Worm (Caenorhabditis elegans) whole organism, late embryonic: ENCODE results near the gene K03A11.5.

Source experiments
- C08G9.2 ChIP-seq: sonication (generic microtip); optimal IDR thresholded peaks from 2 replicates; lab custom pipeline; 2016; ENCODE audit warnings: mild to moderate bottlenecking, missing genetic modification characterization, moderate library complexity, missing compliant biosample characterization
- F13H6.1 ChIP-seq: sonication (generic microtip); optimal IDR thresholded peaks from 2 replicates; lab custom pipeline; 2016; ENCODE audit warnings: missing genetic modification characterization, missing compliant biosample characterization
- K09A11.1 ChIP-seq: sonication (generic microtip); optimal IDR thresholded peaks from 2 replicates; lab custom pipeline; 2017; ENCODE audit warnings: antibody characterized with exemption, mild to moderate bottlenecking, missing genetic modification characterization, missing compliant biosample characterization; ENCODE audit not compliant: insufficient read depth
- T23F11.4 ChIP-seq: fragments of 200-800 bp; sonication (Bioruptor generic); optimal IDR thresholded peaks from 2 replicates; lab custom pipeline; 2018; ENCODE audit warnings: mild to moderate bottlenecking, missing genetic modification characterization, missing compliant biosample characterization
- ahr-1 ChIP-seq: sonication (generic microtip); optimal IDR thresholded peaks from 2 replicates; lab custom pipeline; 2016; ENCODE audit warnings: missing genetic modification characterization, missing compliant biosample characterization
- ama-1 ChIP-seq: fragments of 150-350 bp; optimal IDR thresholded peaks from 2 replicates; lab custom pipeline; 2014
- ceh-14 ChIP-seq: sonication (generic microtip); optimal IDR thresholded peaks from 2 replicates; lab custom pipeline; 2016; ENCODE audit warnings: missing genotype, missing genetic modification characterization, missing compliant biosample characterization
- ceh-18 ChIP-seq: sonication (generic microtip); optimal IDR thresholded peaks from 2 replicates; lab custom pipeline; 2016; ENCODE audit warnings: missing genetic modification characterization, missing compliant biosample characterization
- ceh-2 ChIP-seq: sonication (generic microtip); optimal IDR thresholded peaks from 2 replicates; lab custom pipeline; 2016; ENCODE audit warnings: missing genotype, missing genetic modification characterization, missing compliant biosample characterization
- ceh-24 ChIP-seq: sonication (generic microtip); optimal IDR thresholded peaks from 2 replicates; lab custom pipeline; 2016; ENCODE audit warnings: mild to moderate bottlenecking, missing genetic modification characterization, missing compliant biosample characterization
- ceh-30 ChIP-seq: fragments of 150-350 bp; optimal IDR thresholded peaks from 2 replicates; lab custom pipeline; 2014; ENCODE audit warnings: missing biosample characterization, missing genetic modification characterization
- ceh-31 ChIP-seq: sonication (generic microtip); optimal IDR thresholded peaks from 2 replicates; lab custom pipeline; 2016; ENCODE audit warnings: missing genetic modification characterization, missing compliant biosample characterization
- ceh-45 ChIP-seq: fragments of 200-800 bp; sonication (Bioruptor generic); IDR thresholded peaks from 2 replicates; pipeline ENCODE4 v1.3.6; 2022; ENCODE audit warnings: missing genetic modification reagents, missing genetic modification characterization, missing compliant biosample characterization
- ceh-48 ChIP-seq: sonication (generic microtip); optimal IDR thresholded peaks from 2 replicates; lab custom pipeline; 2016; ENCODE audit warnings: missing genetic modification characterization, inconsistent platforms, missing compliant biosample characterization
- ceh-6 ChIP-seq: fragments of 200-800 bp; sonication (Bioruptor generic); optimal IDR thresholded peaks from 2 replicates; lab custom pipeline; 2018; ENCODE audit warnings: mild to moderate bottlenecking, missing genetic modification characterization, missing compliant biosample characterization
- ceh-9 ChIP-seq: sonication (generic microtip); optimal IDR thresholded peaks from 2 replicates; lab custom pipeline; 2016; ENCODE audit warnings: mild to moderate bottlenecking, missing genetic modification characterization, inconsistent platforms, missing compliant biosample characterization
- che-1 ChIP-seq: sonication (generic microtip); optimal IDR thresholded peaks from 2 replicates; lab custom pipeline; 2016; ENCODE audit warnings: mild to moderate bottlenecking, missing genetic modification characterization, missing compliant biosample characterization
- dve-1 ChIP-seq: sonication (generic microtip); optimal IDR thresholded peaks from 2 replicates; lab custom pipeline; 2017; ENCODE audit warnings: antibody characterized with exemption, mild to moderate bottlenecking, missing genetic modification characterization, missing compliant biosample characterization
- elt-2 ChIP-seq: sonication (generic microtip); optimal IDR thresholded peaks from 2 replicates; lab custom pipeline; 2016; ENCODE audit warnings: missing genetic modification reagents, missing genetic modification characterization, missing compliant biosample characterization
- elt-4 ChIP-seq: sonication (generic microtip); optimal IDR thresholded peaks from 2 replicates; lab custom pipeline; 2016; ENCODE audit warnings: missing genetic modification characterization, missing compliant biosample characterization
- ets-4 ChIP-seq: sonication (generic microtip); optimal IDR thresholded peaks from 2 replicates; lab custom pipeline; 2016; ENCODE audit warnings: missing genetic modification characterization, missing compliant biosample characterization
- eyg-1 ChIP-seq: sonication (generic microtip); optimal IDR thresholded peaks from 2 replicates; lab custom pipeline; 2016; ENCODE audit warnings: missing genotype, missing genetic modification characterization, missing compliant biosample characterization
- fax-1 ChIP-seq: sonication (generic microtip); optimal IDR thresholded peaks from 2 replicates; lab custom pipeline; 2016; ENCODE audit warnings: missing genotype, missing genetic modification characterization, missing compliant biosample characterization
- fkh-10 ChIP-seq: fragments of 150-350 bp; optimal IDR thresholded peaks from 2 replicates; lab custom pipeline; 2014; ENCODE audit warnings: missing biosample characterization, missing genetic modification reagents, missing genetic modification characterization
- fkh-6 ChIP-seq: sonication (generic microtip); optimal IDR thresholded peaks from 2 replicates; lab custom pipeline; 2016; ENCODE audit warnings: missing genetic modification characterization, missing compliant biosample characterization
- hlh-13 ChIP-seq: fragments of 200-800 bp; sonication (Bioruptor generic); optimal IDR thresholded peaks from 2 replicates; lab custom pipeline; 2018; ENCODE audit warnings: mild to moderate bottlenecking, missing genetic modification characterization, missing compliant biosample characterization
- hlh-15 ChIP-seq: sonication (generic microtip); optimal IDR thresholded peaks from 2 replicates; lab custom pipeline; 2016; ENCODE audit warnings: missing genetic modification characterization, missing compliant biosample characterization
- hlh-30 ChIP-seq: sonication (generic microtip); optimal IDR thresholded peaks from 2 replicates; lab custom pipeline; 2017; ENCODE audit warnings: antibody characterized with exemption, missing genetic modification characterization, missing compliant biosample characterization; ENCODE audit not compliant: insufficient read depth
- hlh-6 ChIP-seq: sonication (generic microtip); optimal IDR thresholded peaks from 2 replicates; lab custom pipeline; 2016; ENCODE audit warnings: missing genotype, missing genetic modification characterization, missing compliant biosample characterization
- hlh-8 ChIP-seq: sonication (generic microtip); optimal IDR thresholded peaks from 2 replicates; lab custom pipeline; 2016; ENCODE audit warnings: missing genotype, missing genetic modification characterization, missing compliant biosample characterization
- nfya-1 ChIP-seq: sonication (generic microtip); optimal IDR thresholded peaks from 2 replicates; lab custom pipeline; 2017; ENCODE audit warnings: missing genetic modification characterization, mild to moderate bottlenecking, missing compliant biosample characterization, antibody characterized with exemption, moderate library complexity
- nhr-11 ChIP-seq: fragments of 150-350 bp; optimal IDR thresholded peaks from 2 replicates; lab custom pipeline; 2014; ENCODE audit warnings: missing biosample characterization, missing genetic modification characterization
- pha-2 ChIP-seq: sonication (generic microtip); optimal IDR thresholded peaks from 2 replicates; lab custom pipeline; 2017; ENCODE audit warnings: mild to moderate bottlenecking, missing genetic modification characterization, missing compliant biosample characterization
- pqm-1 ChIP-seq: sonication (generic microtip); optimal IDR thresholded peaks from 2 replicates; lab custom pipeline; 2016; ENCODE audit warnings: missing genetic modification characterization, missing compliant biosample characterization
- ref-2 ChIP-seq: sonication (generic microtip); optimal IDR thresholded peaks from 2 replicates; lab custom pipeline; 2016; ENCODE audit warnings: missing genetic modification characterization, missing compliant biosample characterization
- rnt-1 ChIP-seq: sonication (generic microtip); optimal IDR thresholded peaks from 2 replicates; lab custom pipeline; 2016; ENCODE audit warnings: missing genetic modification characterization, missing compliant biosample characterization
- sdc-2 ChIP-seq: sonication (generic microtip); optimal IDR thresholded peaks from 2 replicates; lab custom pipeline; 2016; ENCODE audit warnings: missing genotype, missing genetic modification characterization, missing compliant biosample characterization
- sox-4 ChIP-seq: sonication (generic microtip); optimal IDR thresholded peaks from 2 replicates; lab custom pipeline; 2017; ENCODE audit warnings: mild to moderate bottlenecking, missing genetic modification characterization, inconsistent platforms, missing compliant biosample characterization
- syd-9 ChIP-seq: sonication (generic microtip); optimal IDR thresholded peaks from 2 replicates; lab custom pipeline; 2016; ENCODE audit warnings: mild to moderate bottlenecking, missing genetic modification characterization, moderate library complexity, missing compliant biosample characterization
- tbx-2 ChIP-seq: sonication (generic microtip); optimal IDR thresholded peaks from 2 replicates; lab custom pipeline; 2016; ENCODE audit warnings: missing genetic modification characterization, missing compliant biosample characterization
- tbx-7 ChIP-seq: sonication (generic microtip); optimal IDR thresholded peaks from 2 replicates; lab custom pipeline; 2016; ENCODE audit warnings: missing genotype, missing genetic modification characterization, missing compliant biosample characterization
- ttx-3 ChIP-seq: sonication (generic microtip); optimal IDR thresholded peaks from 2 replicates; lab custom pipeline; 2016; ENCODE audit warnings: missing genetic modification reagents, missing genetic modification characterization, missing compliant biosample characterization
- unc-3 ChIP-seq, 2 experiments: fragments of 200-800 bp in 1 of 2; sonication (Bioruptor generic) in 1 of 2; sonication (generic microtip) in 1 of 2; conservative IDR thresholded peaks in 1 of 2; optimal IDR thresholded peaks in 1 of 2; 2 replicates each; pipeline versions ENCODE4 v1.3.6 to Lab custom; 2016 to 2022; ENCODE audit warnings: missing compliant biosample characterization in 2 of 2, missing genetic modification characterization in 2 of 2, missing genetic modification reagents in 1 of 2
- unc-42 ChIP-seq: sonication (generic microtip); optimal IDR thresholded peaks from 2 replicates; lab custom pipeline; 2016; ENCODE audit warnings: missing genotype, missing genetic modification characterization, missing compliant biosample characterization
- unc-55 ChIP-seq: sonication (generic microtip); optimal IDR thresholded peaks from 2 replicates; lab custom pipeline; 2017; ENCODE audit warnings: missing biosample characterization, missing genetic modification reagents, missing genetic modification characterization
- unc-86 ChIP-seq: sonication (generic microtip); optimal IDR thresholded peaks from 2 replicates; lab custom pipeline; 2016; ENCODE audit warnings: missing genetic modification characterization, missing compliant biosample characterization
- zip-5 ChIP-seq: sonication (generic microtip); optimal IDR thresholded peaks from 2 replicates; lab custom pipeline; 2016; ENCODE audit warnings: missing genetic modification characterization, missing compliant biosample characterization

K03A11.5 gene

DNA sequence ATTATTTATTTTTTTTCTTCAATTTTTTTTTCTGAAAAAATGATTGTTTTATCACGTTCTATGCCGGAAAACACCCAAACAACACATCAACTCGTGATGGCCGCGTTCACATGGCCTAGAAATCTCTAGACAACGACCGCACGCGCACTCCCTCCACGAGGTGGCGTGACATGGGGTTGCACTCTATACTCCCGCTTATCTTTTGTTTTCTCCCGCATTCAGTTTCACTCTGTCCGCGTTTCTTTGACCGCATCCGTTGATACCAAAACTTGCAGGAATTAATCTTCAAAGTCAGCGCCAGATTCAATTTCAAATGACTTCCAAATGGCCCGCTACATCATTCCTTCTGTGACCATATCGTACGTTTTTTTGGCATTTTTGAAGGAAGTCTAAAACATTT is 41.6 kb downstream of the K03A11.5 start, which contains the start of gene F17H10.1:
TSS of gene F17H10.1 (plus strand) at position 276 of the 400 bp plus-strand sequence.
- TF ChIP-seq ahr-1 (tag; lab: Kevin White, UChicago) = no peak
- peak; percentile 61 for TF ChIP-seq tbx-2 (tag; lab: Kevin White, UChicago)
- TF ChIP-seq fkh-6 (tag; lab: Kevin White, UChicago) = no peak
- TF ChIP-seq ceh-31 (tag; lab: Kevin White, UChicago) = peak; percentile 76
- no peak for TF ChIP-seq elt-4 (tag; lab: Kevin White, UChicago)
- TF ChIP-seq ceh-6 (GFP tag; lab: Kevin White, UChicago) = no peak
- TF ChIP-seq dve-1 (tag; lab: Kevin White, UChicago) = no peak
- no peak for TF ChIP-seq sdc-2 (tag; lab: Kevin White, UChicago)
- no peak for TF ChIP-seq nhr-11 (tag; lab: Kevin White, UChicago)
- peak; percentile 57 for TF ChIP-seq ceh-2 (tag; lab: Kevin White, UChicago)
- TF ChIP-seq pqm-1 (tag; lab: Kevin White, UChicago) = peak; percentile 53
- peak; percentile 9 for TF ChIP-seq hlh-8 (tag; lab: Kevin White, UChicago)
- peak; percentile 70 for TF ChIP-seq ets-4 (tag; lab: Kevin White, UChicago)
- peak; percentile 29 for TF ChIP-seq tbx-7 (tag; lab: Kevin White, UChicago)
- no peak for TF ChIP-seq ceh-14
- peak; percentile 56 for TF ChIP-seq elt-2
- TF ChIP-seq eyg-1 (tag; lab: Kevin White, UChicago) = no peak
- TF ChIP-seq ceh-18 = peak; percentile 10
- no peak for TF ChIP-seq nfya-1 (tag; lab: Kevin White, UChicago)
- peak; percentile 60 for TF ChIP-seq rnt-1 (tag; lab: Kevin White, UChicago)
- TF ChIP-seq unc-55 (GFP tag; lab: Kevin White, UChicago) = peak; percentile 19
- TF ChIP-seq sox-4 (tag; lab: Kevin White, UChicago) = no peak
- TF ChIP-seq C08G9.2 = peak; percentile 53
- no peak for TF ChIP-seq ceh-9 (tag; lab: Kevin White, UChicago)
- peak; percentile 93 for TF ChIP-seq hlh-30 (tag; lab: Kevin White, UChicago)

DNA sequence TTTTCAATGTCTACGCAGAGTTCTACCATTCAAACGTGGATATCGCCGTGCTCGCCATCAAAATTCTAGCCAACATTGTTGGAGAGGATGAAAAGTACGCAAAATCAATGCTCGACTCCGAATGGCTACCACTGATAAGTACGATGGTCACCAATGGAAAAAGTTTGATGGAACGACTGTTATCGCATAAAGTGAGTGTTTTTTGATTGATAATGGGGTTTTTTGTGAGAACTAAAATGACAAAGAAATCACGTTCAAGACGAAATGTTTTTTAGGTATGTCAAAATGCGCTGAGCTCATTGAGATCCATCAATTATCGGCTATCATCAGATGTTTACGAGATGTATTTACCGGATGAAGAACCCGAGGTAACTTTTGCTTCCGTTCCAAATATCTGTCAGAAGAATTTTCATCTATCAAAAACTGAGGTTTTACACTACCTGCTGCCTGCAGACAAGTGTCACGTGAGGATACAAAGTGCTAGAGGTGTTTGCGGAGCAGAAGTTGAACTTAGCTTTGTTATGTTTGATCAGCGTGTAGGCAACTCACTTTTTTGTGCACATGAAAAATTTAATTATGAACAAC is 42.9 kb downstream of the K03A11.5 start:
- TF ChIP-seq syd-9 (tag; lab: Kevin White, UChicago) = no peak
- TF ChIP-seq pha-2 (tag; lab: Kevin White, UChicago) = no peak
- no peak for TF ChIP-seq F13H6.1 (tag; lab: Kevin White, UChicago)
- no peak for TF ChIP-seq C08G9.2
- TF ChIP-seq ttx-3 = no peak
- no peak for TF ChIP-seq tbx-2 (tag; lab: Kevin White, UChicago)
- TF ChIP-seq hlh-30 (tag; lab: Kevin White, UChicago) = no peak
- TF ChIP-seq K09A11.1 (tag; lab: Kevin White, UChicago) = no peak
- no peak for TF ChIP-seq unc-86 (tag; lab: Kevin White, UChicago)
- TF ChIP-seq unc-42 (tag; lab: Kevin White, UChicago) = no peak
- TF ChIP-seq T23F11.4 = no peak
- no peak for TF ChIP-seq ceh-31 (tag; lab: Kevin White, UChicago)
- TF ChIP-seq hlh-15 = no peak
- TF ChIP-seq zip-5 (tag; lab: Kevin White, UChicago) = no peak
- no peak for TF ChIP-seq ref-2
- TF ChIP-seq dve-1 (tag; lab: Kevin White, UChicago) = no peak
- TF ChIP-seq ceh-24 = no peak
- no peak for TF ChIP-seq ceh-48 (tag; lab: Kevin White, UChicago)
- no peak for TF ChIP-seq elt-2

DNA sequence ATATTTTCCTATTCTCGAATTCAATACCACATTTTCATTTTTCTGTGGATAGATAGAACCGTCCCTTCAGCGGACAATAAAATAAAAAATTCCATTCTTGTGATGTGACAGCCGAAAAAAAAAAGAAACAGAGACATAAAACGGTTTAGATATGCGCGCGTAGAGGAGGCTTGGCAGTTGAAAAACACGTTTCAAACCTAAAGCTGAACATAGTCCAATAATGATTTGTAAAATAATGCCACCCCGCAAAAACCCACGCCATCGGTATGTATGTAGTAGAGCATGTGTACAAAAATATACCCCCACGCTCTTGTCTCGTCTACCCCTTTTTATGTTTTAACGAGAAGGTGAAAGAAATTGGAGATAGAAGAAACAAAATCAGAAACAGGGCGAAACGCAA is 45.3 kb downstream of the K03A11.5 start:
- no peak for TF ChIP-seq fkh-10 (GFP tag; lab: Kevin White, UChicago)
- no peak for TF ChIP-seq F13H6.1 (tag; lab: Kevin White, UChicago)
- TF ChIP-seq ceh-30 (tag; lab: Kevin White, UChicago) = no peak
- no peak for TF ChIP-seq ceh-45 (GFP tag; lab: Robert Waterston, UW)
- no peak for TF ChIP-seq pha-2 (tag; lab: Kevin White, UChicago)
- no peak for TF ChIP-seq unc-3 (GFP tag; conservative IDR thresholded peaks at IDR 0.05; lab: Robert Waterston, UW)
- TF ChIP-seq unc-3 (tag; optimal IDR thresholded peaks at IDR 0.05; lab: Kevin White, UChicago) = no peak
- TF ChIP-seq hlh-6 = no peak
- TF ChIP-seq fax-1 = no peak
- no peak for TF ChIP-seq ama-1 (lab: Kevin White, UChicago)
- no peak for TF ChIP-seq che-1 (tag; lab: Kevin White, UChicago)
- TF ChIP-seq tbx-7 (tag; lab: Kevin White, UChicago) = no peak
- TF ChIP-seq hlh-13 = no peak
- TF ChIP-seq, all 69 proteins: peak for 0
